Fruit fly (Drosophila melanogaster) whole organism, embryonic: ENCODE data around the gene CG3008.

ENCODE experiments used
- Adf1 ChIP-seq: fragments of 200-800 bp; sonication (Bioruptor generic); IDR thresholded peaks from 2 replicates; pipeline ENCODE4 v1.3.6; 2022; ENCODE audit warnings: missing biosample characterization, missing genetic modification characterization
- Bgb ChIP-seq: fragments of 200-800 bp; sonication (Bioruptor generic); IDR thresholded peaks from 2 replicates; pipeline ENCODE4 v1.3.6; 2022; ENCODE audit warnings: missing biosample characterization, missing genetic modification characterization; ENCODE audit not compliant: partially characterized antibody
- CG10147 ChIP-seq: fragments of 200-800 bp; sonication (Bioruptor generic); optimal IDR thresholded peaks from 2 replicates; lab custom pipeline; 2019; ENCODE audit warnings: missing biosample characterization, mild to moderate bottlenecking, missing genetic modification characterization, moderate library complexity
- CG10462 ChIP-seq: fragments of 200-800 bp; sonication (Bioruptor generic); optimal IDR thresholded peaks from 2 replicates; lab custom pipeline; 2016; ENCODE audit warnings: missing biosample characterization, missing genetic modification characterization
- CG10654 ChIP-seq: fragments of 200-800 bp; sonication (Bioruptor generic); optimal IDR thresholded peaks from 2 replicates; lab custom pipeline; 2016; ENCODE audit warnings: missing biosample characterization, missing genetic modification characterization
- CG12769 ChIP-seq: fragments of 200-800 bp; sonication (Bioruptor generic); optimal IDR thresholded peaks from 2 replicates; lab custom pipeline; 2019; ENCODE audit warnings: missing biosample characterization, mild to moderate bottlenecking, missing genetic modification characterization, moderate library complexity
- CG13287 ChIP-seq: fragments of 200-800 bp; sonication (Bioruptor generic); IDR thresholded peaks from 2 replicates; pipeline ENCODE4 v1.3.6; 2022; ENCODE audit warnings: missing biosample characterization, missing genetic modification characterization; ENCODE audit not compliant: partially characterized antibody
- CG14860 ChIP-seq: fragments of 200-800 bp; sonication (Bioruptor generic); IDR thresholded peaks from 3 replicates; pipeline ENCODE4 v1.3.6; 2022; ENCODE audit warnings: missing biosample characterization, missing genetic modification characterization; ENCODE audit not compliant: partially characterized antibody
- CG1647 ChIP-seq: fragments of 200-800 bp; sonication (Bioruptor generic); optimal IDR thresholded peaks from 3 replicates; lab custom pipeline; 2016; ENCODE audit warnings: missing biosample characterization, missing genetic modification characterization
- CG17359 ChIP-seq: fragments of 200-800 bp; sonication (Bioruptor generic); optimal IDR thresholded peaks from 3 replicates; lab custom pipeline; 2018; ENCODE audit warnings: missing biosample characterization, mild to moderate bottlenecking, missing genetic modification characterization, moderate library complexity
- CG17568 ChIP-seq: fragments of 200-800 bp; sonication (Bioruptor generic); optimal IDR thresholded peaks from 2 replicates; lab custom pipeline; 2018; ENCODE audit warnings: missing biosample characterization, mild to moderate bottlenecking, missing genetic modification characterization, moderate library complexity
- CG17612 ChIP-seq: fragments of 200-800 bp; sonication (Bioruptor generic); IDR thresholded peaks from 2 replicates; pipeline ENCODE4 v1.3.6; 2022; ENCODE audit warnings: missing biosample characterization, missing genetic modification characterization
- CG17912 ChIP-seq: fragments of 200-800 bp; sonication (Bioruptor generic); optimal IDR thresholded peaks from 2 replicates; lab custom pipeline; 2018; ENCODE audit warnings: missing biosample characterization, mild to moderate bottlenecking, missing genetic modification characterization
- CG32532 ChIP-seq: fragments of 200-800 bp; sonication (Bioruptor generic); IDR thresholded peaks from 2 replicates; pipeline ENCODE4 v1.3.6; 2022; ENCODE audit warnings: missing biosample characterization, missing genetic modification characterization
- CG34376 ChIP-seq: fragments of 200-800 bp; sonication (Bioruptor generic); optimal IDR thresholded peaks from 2 replicates; lab custom pipeline; 2018; ENCODE audit warnings: missing biosample characterization, mild to moderate bottlenecking, missing genetic modification characterization
- CG3847 ChIP-seq: fragments of 200-800 bp; sonication (Bioruptor generic); IDR thresholded peaks from 2 replicates; pipeline ENCODE4 v1.3.6; 2022; ENCODE audit warnings: missing biosample characterization, missing genetic modification characterization
- CG42726 ChIP-seq: fragments of 200-800 bp; sonication (Bioruptor generic); IDR thresholded peaks from 2 replicates; pipeline ENCODE4 v1.3.6; 2022; ENCODE audit warnings: missing biosample characterization, missing genetic modification characterization; ENCODE audit not compliant: partially characterized antibody
- CG6175 ChIP-seq: fragments of 200-800 bp; sonication (Bioruptor generic); IDR thresholded peaks from 3 replicates; pipeline ENCODE4 v1.3.6; 2022; ENCODE audit warnings: missing biosample characterization, missing genetic modification characterization
- CG7372 ChIP-seq: fragments of 200-800 bp; sonication (Bioruptor generic); IDR thresholded peaks from 2 replicates; pipeline ENCODE4 v1.3.6; 2022; ENCODE audit warnings: missing biosample characterization, missing genetic modification characterization
- CG7556 ChIP-seq: fragments of 200-800 bp; sonication (Bioruptor generic); optimal IDR thresholded peaks from 2 replicates; lab custom pipeline; 2017; ENCODE audit warnings: missing biosample characterization, mild to moderate bottlenecking, missing genetic modification characterization
- CG8765 ChIP-seq: fragments of 200-800 bp; sonication (Bioruptor generic); IDR thresholded peaks from 2 replicates; pipeline ENCODE4 v1.3.6; 2022; ENCODE audit warnings: missing biosample characterization, missing genetic modification characterization
- CG8924 ChIP-seq: fragments of 200-800 bp; optimal IDR thresholded peaks from 3 replicates; lab custom pipeline; 2019; ENCODE audit warnings: missing biosample characterization, mild to moderate bottlenecking, missing genetic modification characterization, moderate library complexity
- Chrac-16 ChIP-seq: fragments of 200-800 bp; sonication (Bioruptor generic); optimal IDR thresholded peaks from 3 replicates; lab custom pipeline; 2016; ENCODE audit warnings: missing biosample characterization, missing genetic modification characterization
- CrebB ChIP-seq: fragments of 200-800 bp; sonication (Bioruptor generic); optimal IDR thresholded peaks from 3 replicates; lab custom pipeline; 2018; ENCODE audit warnings: missing biosample characterization, mild to moderate bottlenecking, missing genetic modification characterization
- Dref ChIP-seq: fragments of 200-800 bp; sonication (Bioruptor generic); IDR thresholded peaks from 2 replicates; pipeline ENCODE4 v1.3.6; 2022; ENCODE audit warnings: missing biosample characterization, missing genetic modification characterization
- Hsf ChIP-seq: fragments of 200-800 bp; sonication (Bioruptor generic); optimal IDR thresholded peaks from 3 replicates; lab custom pipeline; 2016; ENCODE audit warnings: missing biosample characterization, missing genetic modification characterization
- Jarid2 ChIP-seq: fragments of 200-800 bp; sonication (Bioruptor generic); optimal IDR thresholded peaks from 3 replicates; lab custom pipeline; 2017; ENCODE audit warnings: mild to moderate bottlenecking, missing biosample characterization, missing genetic modification reagents, missing genetic modification characterization
- MESR4 ChIP-seq: fragments of 200-800 bp; sonication (Bioruptor generic); optimal IDR thresholded peaks from 2 replicates; lab custom pipeline; 2018; ENCODE audit warnings: missing biosample characterization, mild to moderate bottlenecking, missing genetic modification characterization, moderate library complexity
- Max ChIP-seq: fragments of 200-800 bp; sonication (Bioruptor generic); optimal IDR thresholded peaks from 2 replicates; lab custom pipeline; 2016; ENCODE audit warnings: missing biosample characterization, mild to moderate bottlenecking, missing genetic modification characterization
- Mes4 ChIP-seq: fragments of 200-800 bp; sonication (Bioruptor generic); optimal IDR thresholded peaks from 2 replicates; lab custom pipeline; 2016; ENCODE audit warnings: missing biosample characterization, missing genetic modification characterization
- NC2β ChIP-seq: fragments of 200-800 bp; sonication (Bioruptor generic); optimal IDR thresholded peaks from 2 replicates; lab custom pipeline; 2016; ENCODE audit warnings: missing biosample characterization, missing genetic modification characterization
- bigmax ChIP-seq: fragments of 200-800 bp; sonication (Bioruptor generic); optimal IDR thresholded peaks from 2 replicates; lab custom pipeline; 2018; ENCODE audit warnings: missing biosample characterization, mild to moderate bottlenecking, missing genetic modification characterization
- cad ChIP-seq: fragments of >200 bp; optimal IDR thresholded peaks from 2 replicates; lab custom pipeline; 2017; ENCODE audit warnings: missing biosample characterization, missing genetic modification characterization
- cas ChIP-seq: fragments of 200-800 bp; sonication (Bioruptor generic); IDR thresholded peaks from 2 replicates; pipeline ENCODE4 v1.3.6; 2022; ENCODE audit warnings: missing biosample characterization, missing genetic modification characterization
- danr ChIP-seq: fragments of 200-800 bp; sonication (Bioruptor generic); IDR thresholded peaks from 2 replicates; pipeline ENCODE4 v1.3.6; 2022; ENCODE audit warnings: missing biosample characterization, missing genetic modification characterization
- gcm ChIP-seq: fragments of 200-800 bp; sonication (Bioruptor generic); optimal IDR thresholded peaks from 2 replicates; lab custom pipeline; 2019; ENCODE audit warnings: missing biosample characterization, mild to moderate bottlenecking, missing genetic modification characterization, moderate library complexity
- insv ChIP-seq, 2 experiments: fragments of 200-800 bp; sonication (Bioruptor generic); optimal IDR thresholded peaks; 3 replicates each; lab custom pipeline; 2016 to 2018; ENCODE audit warnings: missing biosample characterization in 2 of 2, missing genetic modification characterization in 2 of 2
- lola ChIP-seq, 3 experiments: fragments of >200 bp in 2 of 3; fragments of 200-800 bp in 1 of 3; sonication (Bioruptor generic) in 1 of 3; optimal IDR thresholded peaks; 2 replicates each; lab custom pipeline; 2017 to 2019; ENCODE audit warnings: missing biosample characterization in 3 of 3, missing genetic modification characterization in 3 of 3, mild to moderate bottlenecking in 1 of 3, moderate library complexity in 1 of 3
- org-1 ChIP-seq: fragments of 200-800 bp; sonication (Bioruptor generic); optimal IDR thresholded peaks from 2 replicates; lab custom pipeline; 2017; ENCODE audit warnings: missing biosample characterization, missing genetic modification characterization
- pan ChIP-seq, 4 experiments: fragments of >200 bp in 3 of 4; fragments of 200-800 bp in 1 of 4; sonication (Bioruptor generic) in 1 of 4; optimal IDR thresholded peaks in 3 of 4; IDR thresholded peaks in 1 of 4; 2 replicates each; pipeline versions ENCODE4 v1.3.6 to Lab custom; 2017 to 2022; ENCODE audit warnings: missing biosample characterization in 2 of 4, missing genetic modification characterization in 2 of 4, mixed read lengths in 1 of 4
- sd ChIP-seq: fragments of 200-800 bp; sonication (Bioruptor generic); optimal IDR thresholded peaks from 3 replicates; lab custom pipeline; 2018; ENCODE audit warnings: missing biosample characterization, mild to moderate bottlenecking, missing genetic modification characterization, moderate library complexity
- sna ChIP-seq: fragments of 200-800 bp; sonication (Bioruptor generic); IDR thresholded peaks from 2 replicates; pipeline ENCODE4 v1.3.6; 2022; ENCODE audit warnings: missing biosample characterization, missing genetic modification characterization; ENCODE audit not compliant: partially characterized antibody
- sob ChIP-seq: fragments of 200-800 bp; sonication (Bioruptor generic); IDR thresholded peaks from 2 replicates; pipeline ENCODE4 v1.3.6; 2022; ENCODE audit warnings: missing biosample characterization, missing genetic modification characterization
- sr ChIP-seq: fragments of 200-800 bp; sonication (Bioruptor generic); IDR thresholded peaks from 3 replicates; pipeline ENCODE4 v1.3.6; 2022; ENCODE audit warnings: missing biosample characterization, missing genetic modification characterization
- toy ChIP-seq: fragments of 200-800 bp; sonication (Bioruptor generic); IDR thresholded peaks from 2 replicates; pipeline ENCODE4 v1.3.6; 2022; ENCODE audit warnings: missing biosample characterization, missing genetic modification characterization
- twi ChIP-seq: fragments of 200-800 bp; optimal IDR thresholded peaks from 2 replicates; lab custom pipeline; 2019; ENCODE audit warnings: missing biosample characterization, mild to moderate bottlenecking, missing genetic modification characterization, moderate library complexity
- vnd ChIP-seq: fragments of 200-800 bp; sonication (Bioruptor generic); IDR thresholded peaks from 3 replicates; pipeline ENCODE4 v1.3.6; 2022; ENCODE audit warnings: missing biosample characterization, missing genetic modification characterization; ENCODE audit not compliant: partially characterized antibody
- wor ChIP-seq: fragments of 200-800 bp; sonication (Bioruptor generic); IDR thresholded peaks from 2 replicates; pipeline ENCODE4 v1.3.6; 2022; ENCODE audit warnings: missing biosample characterization, missing genetic modification characterization
- zfh1 ChIP-seq: fragments of 200-800 bp; sonication (Bioruptor generic); IDR thresholded peaks from 3 replicates; pipeline ENCODE4 v1.3.6; 2022; ENCODE audit warnings: missing biosample characterization, missing genetic modification characterization

Gene CG3008

dm6 chr2L:4906546-4907250 is 23.6 kb downstream of the CG3008 start, which contains the start of gene snsl (continued):
- TF ChIP-seq CG14860 (no peak), Dref (GFP tag; lab: Robert Waterston, UW) (no peak), Chrac-16 (GFP tag; lab: Kevin White, UChicago) (no peak), CG17359 (tag; lab: Kevin White, UChicago) (peak; percentile 70), sob (GFP tag; lab: Robert Waterston, UW) (no peak; the same call in 1 of the 2 replicates), gcm (GFP tag; lab: Kevin White, UChicago) (peak; percentile 73), lola (GFP tag; optimal IDR thresholded peaks at IDR 0.05; lab: Kevin White, UChicago) (peak in 1 of 3 experiments; percentile 52), twi (tag; lab: Kevin White, UChicago) (peak; percentile 47), CG17912 (GFP tag; lab: Kevin White, UChicago) (no peak), NC2β (GFP tag; lab: Kevin White, UChicago) (no peak), CG7556 (GFP tag; lab: Kevin White, UChicago) (peak; percentile 84), CG8765 (GFP tag; lab: Robert Waterston, UW) (no peak), CG32532 (peak; percentile 37; the same call in 1 of the 2 replicates), CG17612 (GFP tag; lab: Robert Waterston, UW) (no peak), CG34376 (GFP tag; lab: Kevin White, UChicago) (no peak), CG42726 (GFP tag; lab: Robert Waterston, UW) (0 out of 2 replicates have a peak, but pooled peaks have one; percentile 36), MESR4 (GFP tag; lab: Kevin White, UChicago) (no peak), CG13287 (GFP tag; lab: Robert Waterston, UW) (no peak), org-1 (GFP tag; lab: Kevin White, UChicago) (peak; percentile 53), Bgb (GFP tag; lab: Robert Waterston, UW) (no peak), CG10462 (GFP tag; lab: Kevin White, UChicago) (no peak), cad (GFP tag; lab: Kevin White, UChicago) (no peak), Max (GFP tag; lab: Kevin White, UChicago) (no peak), Mes4 (GFP tag; lab: Kevin White, UChicago) (no peak), CG10654 (GFP tag; lab: Kevin White, UChicago) (peak; percentile 1), CG6175 (GFP tag; lab: Robert Waterston, UW) (peak; percentile 16; the same call in 1 of the 3 replicates), zfh1 (no peak), sd (tag; lab: Kevin White, UChicago) (peak; percentile 55), sna (no peak), vnd (GFP tag; lab: Robert Waterston, UW) (no peak), danr (GFP tag; lab: Robert Waterston, UW) (no peak), Adf1 (GFP tag; lab: Robert Waterston, UW) (no peak), CG12769 (tag; lab: Kevin White, UChicago) (no peak), wor (GFP tag; lab: Robert Waterston, UW) (no peak), cas (GFP tag; lab: Robert Waterston, UW) (no peak), sr (GFP tag; lab: Robert Waterston, UW) (no peak), bigmax (GFP tag; lab: Kevin White, UChicago) (no peak), CG7372 (GFP tag; lab: Robert Waterston, UW) (no peak), insv (GFP tag; optimal IDR thresholded peaks at IDR 0.05; lab: Kevin White, UChicago) (no peak), CG8924 (tag; lab: Kevin White, UChicago) (peak; percentile 87), Hsf (GFP tag; lab: Kevin White, UChicago) (no peak), Jarid2 (GFP tag; lab: Kevin White, UChicago) (peak; percentile 1), CG17568 (GFP tag; lab: Kevin White, UChicago) (no peak), pan (optimal IDR thresholded peaks at IDR 0.05; lab: Kevin White, UChicago) (no peak), pan (GFP tag; optimal IDR thresholded peaks at IDR 0.05 in 1 of 2, IDR thresholded peaks at IDR 0.05 in 1 of 2) (peak in 1 of 2 experiments; percentile 47), toy (GFP tag; lab: Robert Waterston, UW) (no peak), CG1647 (no peak), CrebB (no peak), CG10147 (GFP tag; lab: Kevin White, UChicago) (peak; percentile 53), CG3847 (GFP tag; lab: Robert Waterston, UW) (no peak)
